Worm (Caenorhabditis elegans) whole organism, mixed stage, embryonic: Measurements from ENCODE around the gene sri-65.

ENCODE experiments used
- bed-3 ChIP-seq: fragments of 200-800 bp; sonication (Bioruptor generic); optimal IDR thresholded peaks from 3 replicates; lab custom pipeline; 2018; ENCODE audit warnings: mild to moderate bottlenecking, missing genetic modification characterization, moderate library complexity, missing compliant biosample characterization
- blmp-1 ChIP-seq: fragments of 150-350 bp; optimal IDR thresholded peaks from 2 replicates; lab custom pipeline; 2014; ENCODE audit warnings: missing biosample characterization, missing genetic modification characterization
- flh-1 ChIP-seq: fragments of 200-800 bp; sonication (Bioruptor generic); optimal IDR thresholded peaks from 2 replicates; lab custom pipeline; 2018; ENCODE audit warnings: mild to moderate bottlenecking, missing genetic modification characterization, moderate library complexity, missing compliant biosample characterization
- lin-13 ChIP-seq: fragments of 150-350 bp; optimal IDR thresholded peaks from 2 replicates; lab custom pipeline; 2014; ENCODE audit warnings: missing biosample characterization, missing genetic modification characterization
- nhr-237 ChIP-seq: fragments of 150-350 bp; optimal IDR thresholded peaks from 2 replicates; lab custom pipeline; 2014; ENCODE audit warnings: missing biosample characterization, missing genetic modification characterization
- nhr-28 ChIP-seq: fragments of 150-350 bp; optimal IDR thresholded peaks from 2 replicates; lab custom pipeline; 2014; ENCODE audit warnings: missing biosample characterization, missing genetic modification characterization
- unc-62 ChIP-seq: fragments of 150-350 bp; optimal IDR thresholded peaks from 2 replicates; lab custom pipeline; 2014; ENCODE audit warnings: missing biosample characterization, missing genetic modification reagents, missing genetic modification characterization
- ztf-11 ChIP-seq: fragments of 150-350 bp; optimal IDR thresholded peaks from 2 replicates; lab custom pipeline; 2014; ENCODE audit warnings: missing biosample characterization, missing genetic modification characterization

ce11 chrV:16374676-16375075 lies 13.5 kb downstream of the sri-65 start, which contains the start of gene srv-34:
- TF ChIP-seq flh-1 (GFP tag; lab: Kevin White, UChicago), result no peak
- TF ChIP-seq bed-3 (GFP tag; lab: Kevin White, UChicago), result no peak
- TF ChIP-seq blmp-1 (tag; lab: Kevin White, UChicago), result no peak
- TF ChIP-seq unc-62 (GFP tag; lab: Kevin White, UChicago), result no peak
- TF ChIP-seq lin-13 (tag; lab: Kevin White, UChicago), result no peak
- TF ChIP-seq ztf-11 (tag; lab: Kevin White, UChicago), result no peak
- no peak for TF ChIP-seq nhr-237 (tag; lab: Kevin White, UChicago)
- TF ChIP-seq nhr-28, result no peak
